Worm (Caenorhabditis elegans) whole organism, mixed stage, embryonic: ENCODE data around the gene srz-70.

ENCODE experiments used
- blmp-1 ChIP-seq: fragments of 150-350 bp; optimal IDR thresholded peaks from 2 replicates; lab custom pipeline; 2014; ENCODE audit warnings: missing biosample characterization, missing genetic modification characterization
- ces-1 ChIP-seq: fragments of 150-350 bp; optimal IDR thresholded peaks from 2 replicates; lab custom pipeline; 2014; ENCODE audit warnings: missing biosample characterization, missing genetic modification reagents, missing genetic modification characterization
- nhr-28 ChIP-seq: fragments of 150-350 bp; optimal IDR thresholded peaks from 2 replicates; lab custom pipeline; 2014; ENCODE audit warnings: missing biosample characterization, missing genetic modification characterization

ce11 chrIV:3452516-3452915, 26.3 kb downstream of the srz-70 start:
- TF ChIP-seq blmp-1 (tag; lab: Kevin White, UChicago) (no peak), ces-1 (no peak), nhr-28 (no peak)
